Fruit fly (Drosophila melanogaster): ENCODE measurements around the gene msb1l.

Gene msb1l

dm6 chr2L:19537779-19538456, 39.6 kb upstream of the msb1l start, which contains the start of gene CG13082 (continued):
- TF ChIP-seq esn (GFP tag; optimal IDR thresholded peaks at IDR 0.05) (peak; percentile 97), acj6 (GFP tag; optimal IDR thresholded peaks at IDR 0.05) (peak; percentile 93), spab (GFP tag; optimal IDR thresholded peaks at IDR 0.05) (peak; percentile 63), fkh (GFP tag; optimal IDR thresholded peaks at IDR 0.05) (no peak), Eip75B (GFP tag; optimal IDR thresholded peaks at IDR 0.05) (peak; percentile 93), Lpt (GFP tag; optimal IDR thresholded peaks at IDR 0.05) (peak; percentile 88), Ets21C (GFP tag; optimal IDR thresholded peaks at IDR 0.05) (peak; percentile 94), CG3919 (GFP tag; optimal IDR thresholded peaks at IDR 0.05) (peak; percentile 94), CG10631 (GFP tag; optimal IDR thresholded peaks at IDR 0.05) (peak; percentile 87), Ets96B (tag; optimal IDR thresholded peaks at IDR 0.05) (peak; percentile 76), Met (GFP tag; optimal IDR thresholded peaks at IDR 0.05) (peak; percentile 97), CG7368 (GFP tag; optimal IDR thresholded peaks at IDR 0.05) (peak; percentile 67), Hr38 (GFP tag; optimal IDR thresholded peaks at IDR 0.05) (no peak), eg (GFP tag; IDR thresholded peaks at IDR 0.05) (peak; percentile 72), CG6854 (GFP tag; optimal IDR thresholded peaks at IDR 0.05) (peak; percentile 90), achi (GFP tag; optimal IDR thresholded peaks at IDR 0.05) (peak; percentile 92), CG31627 (GFP tag; optimal IDR thresholded peaks at IDR 0.05) (peak; percentile 96), CG6792 (GFP tag; optimal IDR thresholded peaks at IDR 0.05) (peak; percentile 93), svp (GFP tag) (peak; percentile 97), dac (GFP tag; optimal IDR thresholded peaks at IDR 0.05) (peak; percentile 81), Blimp-1 (GFP tag; optimal IDR thresholded peaks at IDR 0.05) (peak; percentile 93), salr (GFP tag; optimal IDR thresholded peaks at IDR 0.05) (peak; percentile 24 to 89), fd85E (GFP tag; optimal IDR thresholded peaks at IDR 0.05) (peak; percentile 62), CG16779 (tag; optimal IDR thresholded peaks at IDR 0.05) (peak; percentile 66), topi (GFP tag; optimal IDR thresholded peaks at IDR 0.05) (peak; percentile 96), CG8632 (GFP tag; optimal IDR thresholded peaks at IDR 0.05) (peak; percentile 87)

- TF ChIP-seq CG6854 (GFP tag; optimal IDR thresholded peaks at IDR 0.05): no peak
- no peak for TF ChIP-seq CG15336 (GFP tag; IDR thresholded peaks at IDR 0.05)
- no peak for TF ChIP-seq Hr39 (GFP tag; optimal IDR thresholded peaks at IDR 0.05)
- no peak for TF ChIP-seq cyc (GFP tag; optimal IDR thresholded peaks at IDR 0.05)
- TF ChIP-seq CG6792 (GFP tag; optimal IDR thresholded peaks at IDR 0.05): no peak
- TF ChIP-seq Hr4 (GFP tag; optimal IDR thresholded peaks at IDR 0.05): no peak
- no peak for TF ChIP-seq CG6163 (GFP tag; IDR thresholded peaks at IDR 0.05)
- TF ChIP-seq CG10669 (GFP tag; optimal IDR thresholded peaks at IDR 0.05): no peak
- no peak for TF ChIP-seq pdm3 (GFP tag; optimal IDR thresholded peaks at IDR 0.05)
- no peak for TF ChIP-seq CG11902 (GFP tag; optimal IDR thresholded peaks at IDR 0.05)
- TF ChIP-seq CG32006 (GFP tag; optimal IDR thresholded peaks at IDR 0.05): no peak
- no peak for TF ChIP-seq acj6 (GFP tag; optimal IDR thresholded peaks at IDR 0.05)
- TF ChIP-seq net (GFP tag; optimal IDR thresholded peaks at IDR 0.05): no peak
- TF ChIP-seq CG8319 (GFP tag; optimal IDR thresholded peaks at IDR 0.05): no peak
- TF ChIP-seq dsx (GFP tag; optimal IDR thresholded peaks at IDR 0.05; ENCODE audit: poor library complexity, severe bottlenecking): no peak
These were observed 37.2 kb upstream of the msb1l start, which contains the start of gene CG13081 for dm6 chr2L:19540307-19540706. Gene CG13081 (plus strand): TSS chr2L:19540607.

- TF ChIP-seq CG6163 (GFP tag; IDR thresholded peaks at IDR 0.05): no peak
- no peak for TF ChIP-seq CG8632 (GFP tag; optimal IDR thresholded peaks at IDR 0.05)
- no peak for TF ChIP-seq lz (GFP tag; optimal IDR thresholded peaks at IDR 0.05)
- no peak for TF ChIP-seq CG6854 (GFP tag; optimal IDR thresholded peaks at IDR 0.05)
- peak; percentile 57 for TF ChIP-seq svp (GFP tag)
- no peak for TF ChIP-seq CG10631 (GFP tag; optimal IDR thresholded peaks at IDR 0.05)
- TF ChIP-seq fd59A (GFP tag; optimal IDR thresholded peaks at IDR 0.05): no peak
- TF ChIP-seq Sox14 (GFP tag; optimal IDR thresholded peaks at IDR 0.05): no peak
- TF ChIP-seq Hr39 (GFP tag; optimal IDR thresholded peaks at IDR 0.05): no peak
- TF ChIP-seq CG10669 (GFP tag; optimal IDR thresholded peaks at IDR 0.05): no peak
- no peak for TF ChIP-seq CG6808 (GFP tag; optimal IDR thresholded peaks at IDR 0.05)
- TF ChIP-seq OdsH (GFP tag; optimal IDR thresholded peaks at IDR 0.05): no peak
- TF ChIP-seq net (GFP tag; optimal IDR thresholded peaks at IDR 0.05): no peak
- TF ChIP-seq CG15336 (GFP tag; IDR thresholded peaks at IDR 0.05): no peak
- TF ChIP-seq Hr4 (GFP tag; optimal IDR thresholded peaks at IDR 0.05): no peak
- TF ChIP-seq esn (GFP tag; optimal IDR thresholded peaks at IDR 0.05): peak; percentile 4
- TF ChIP-seq Ets21C (GFP tag; optimal IDR thresholded peaks at IDR 0.05): no peak
- no peak for TF ChIP-seq CG8119 (GFP tag; IDR thresholded peaks at IDR 0.05)
- no peak for TF ChIP-seq CG11762 (GFP tag; optimal IDR thresholded peaks at IDR 0.05; ENCODE audit: insufficient read depth)
- TF ChIP-seq fkh (GFP tag; optimal IDR thresholded peaks at IDR 0.05): no peak
- TF ChIP-seq dsx (GFP tag; optimal IDR thresholded peaks at IDR 0.05; ENCODE audit: poor library complexity, severe bottlenecking): peak; percentile 34
- TF ChIP-seq CG3032 (tag; optimal IDR thresholded peaks at IDR 0.05): no peak
These were observed 35.2 kb upstream of the msb1l start for dm6 chr2L:19542268-19542773.

Data from whole organism, prepupa.